Fruit fly (Drosophila melanogaster): Measurements from ENCODE around the gene Pglym87.

The Pglym87 gene

dm6 chr3R:12219497-12219896 lies 13.0 kb downstream of the Pglym87 start, which contains the start of gene Cog1 (continued):
- TF ChIP-seq trem (tag; optimal IDR thresholded peaks at IDR 0.05) (peak; percentile 2), CG6791 (GFP tag; IDR thresholded peaks at IDR 0.05; ENCODE audit: partially characterized antibody) (peak; percentile 71), nau (GFP tag; optimal IDR thresholded peaks at IDR 0.05) (no peak), Opbp (GFP tag; IDR thresholded peaks at IDR 0.05; ENCODE audit: partially characterized antibody) (peak; percentile 73; the same call in 2 of the 3 replicates), CG34224 (GFP tag; IDR thresholded peaks at IDR 0.05; ENCODE audit: partially characterized antibody) (peak; percentile 79), CG9609 (GFP tag; optimal IDR thresholded peaks at IDR 0.05) (no peak), CG13287 (GFP tag; IDR thresholded peaks at IDR 0.05; ENCODE audit: partially characterized antibody) (peak; percentile 89), shn (GFP tag; optimal IDR thresholded peaks at IDR 0.05) (no peak), amos (GFP tag; IDR thresholded peaks at IDR 0.05; ENCODE audit: partially characterized antibody) (peak; percentile 72), stwl (tag; optimal IDR thresholded peaks at IDR 0.05) (peak; percentile 63), CG7963 (GFP tag; IDR thresholded peaks at IDR 0.05; ENCODE audit: partially characterized antibody) (peak; percentile 39; the same call in 2 of the 3 replicates), chinmo (GFP tag; IDR thresholded peaks at IDR 0.05; ENCODE audit: partially characterized antibody) (0 out of 4 replicates have a peak, but pooled peaks have one; percentile 37), ato (GFP tag; IDR thresholded peaks at IDR 0.05; ENCODE audit: partially characterized antibody) (peak; percentile 55; the same call in 1 of the 2 replicates), Doc3 (GFP tag; IDR thresholded peaks at IDR 0.05; ENCODE audit: partially characterized antibody) (peak; percentile 75), Bgb (GFP tag; IDR thresholded peaks at IDR 0.05; ENCODE audit: partially characterized antibody) (peak; percentile 70), sens (GFP tag) (peak; percentile 13), sna (GFP tag; IDR thresholded peaks at IDR 0.05; ENCODE audit: partially characterized antibody) (peak; percentile 88), unpg (GFP tag; optimal IDR thresholded peaks at IDR 0.05) (no peak), Dll (GFP tag; IDR thresholded peaks at IDR 0.05; ENCODE audit: partially characterized antibody) (peak; percentile 84), bbx (GFP tag; IDR thresholded peaks at IDR 0.05; ENCODE audit: partially characterized antibody) (peak; percentile 73), Mrtf (GFP tag; IDR thresholded peaks at IDR 0.05) (no peak), tna (GFP tag; IDR thresholded peaks at IDR 0.05; ENCODE audit: partially characterized antibody) (peak; percentile 59), crp (GFP tag; optimal IDR thresholded peaks at IDR 0.05) (peak in 1 of 2 experiments; percentile 77), HLH4C (GFP tag; IDR thresholded peaks at IDR 0.05; ENCODE audit: partially characterized antibody) (peak; percentile 63; the same call in 2 of the 3 replicates), Nf-YA (GFP tag; IDR thresholded peaks at IDR 0.05) (no peak), CG16813 (GFP tag; IDR thresholded peaks at IDR 0.05; ENCODE audit: partially characterized antibody) (peak; percentile 64; the same call in 2 of the 3 replicates), MBD-R2 (GFP tag; IDR thresholded peaks at IDR 0.05) (peak; percentile 65; the same call in 1 of the 2 replicates), MESR4 (GFP tag; optimal IDR thresholded peaks at IDR 0.05) (peak; percentile 67), Dref (GFP tag; IDR thresholded peaks at IDR 0.05) (peak; percentile 74), Bdp1 (GFP tag; optimal IDR thresholded peaks at IDR 0.05) (no peak), Dp (GFP tag; optimal IDR thresholded peaks at IDR 0.05) (peak; percentile 5), pzg (GFP tag; optimal IDR thresholded peaks at IDR 0.05) (peak; percentile 42), zen2 (GFP tag; IDR thresholded peaks at IDR 0.05; ENCODE audit: partially characterized antibody) (peak; percentile 75)

dm6 chr3R:12214201-12214600 lies 18.3 kb downstream of the Pglym87 start, which contains the start of gene CG14742:
CG14742 (plus strand) TSS chr3R:12214501.
- no peak for TF ChIP-seq vvl (GFP tag; IDR thresholded peaks at IDR 0.05)
- no peak for TF ChIP-seq dpn (GFP tag; optimal IDR thresholded peaks at IDR 0.05)
- TF ChIP-seq CG3726 (GFP tag; IDR thresholded peaks at IDR 0.05) = no peak
- no peak for TF ChIP-seq hth (optimal IDR thresholded peaks at IDR 0.05)
- TF ChIP-seq CG2712 (tag; optimal IDR thresholded peaks at IDR 0.05) = no peak
- TF ChIP-seq fru (optimal IDR thresholded peaks at IDR 0.05) = no peak
- no peak for TF ChIP-seq CG4404 (GFP tag; IDR thresholded peaks at IDR 0.05)
- no peak for TF ChIP-seq chif (GFP tag; optimal IDR thresholded peaks at IDR 0.05)
- TF ChIP-seq CG6854 (GFP tag; optimal IDR thresholded peaks at IDR 0.05) = no peak
